Fruit fly (Drosophila melanogaster): Measurements from ENCODE around the gene CG42564.

CG42564 gene

dm6 chr3R:6380129-6380528, 5.9 kb downstream of the CG42564 start, which contains the start of the genes CG1024 and TfIIFalpha (continued):
- peak; percentile 50 for TF ChIP-seq phol (tag; optimal IDR thresholded peaks at IDR 0.05)
- TF ChIP-seq TFAM (GFP tag; optimal IDR thresholded peaks at IDR 0.05), result no peak
- TF ChIP-seq Atf3 (GFP tag; optimal IDR thresholded peaks at IDR 0.05), result no peak
- peak; percentile 79 for TF ChIP-seq Opbp (GFP tag; IDR thresholded peaks at IDR 0.05; ENCODE audit: partially characterized antibody)
- TF ChIP-seq HLH4C (GFP tag; IDR thresholded peaks at IDR 0.05; ENCODE audit: partially characterized antibody), result peak; percentile 97
- peak; percentile 4 for TF ChIP-seq CG10979 (tag; optimal IDR thresholded peaks at IDR 0.05)
- peak; percentile 38 for TF ChIP-seq Nf-YC (tag; optimal IDR thresholded peaks at IDR 0.05)
- no peak for TF ChIP-seq Deaf1 (tag; optimal IDR thresholded peaks at IDR 0.05)
- peak; percentile 3 for TF ChIP-seq Xbp1 (GFP tag; optimal IDR thresholded peaks at IDR 0.05)
- no peak for TF ChIP-seq Bteb2 (GFP tag; optimal IDR thresholded peaks at IDR 0.05)
- TF ChIP-seq CG17186 (GFP tag; optimal IDR thresholded peaks at IDR 0.05), result peak; percentile 25
- no peak for TF ChIP-seq CG32767 (GFP tag; IDR thresholded peaks at IDR 0.05)
- TF ChIP-seq ci (GFP tag; IDR thresholded peaks at IDR 0.05), result no peak
- TF ChIP-seq lilli (GFP tag; optimal IDR thresholded peaks at IDR 0.05), result peak; percentile 20
- peak; percentile 8 for TF ChIP-seq MESR4 (GFP tag; optimal IDR thresholded peaks at IDR 0.05)
- no peak for TF ChIP-seq CG12744 (GFP tag; optimal IDR thresholded peaks at IDR 0.05)
- TF ChIP-seq NC2α (GFP tag; optimal IDR thresholded peaks at IDR 0.05), result no peak
- TF ChIP-seq Bgb (GFP tag; IDR thresholded peaks at IDR 0.05; ENCODE audit: partially characterized antibody), result peak; percentile 79
- TF ChIP-seq eve (GFP tag; optimal IDR thresholded peaks at IDR 0.05), result no peak
- TF ChIP-seq fd3F (GFP tag; optimal IDR thresholded peaks at IDR 0.05), result no peak
- no peak for TF ChIP-seq NK7.1 (GFP tag; optimal IDR thresholded peaks at IDR 0.05)
- TF ChIP-seq CG10431 (GFP tag; optimal IDR thresholded peaks at IDR 0.05), result no peak
- TF ChIP-seq CG42726 (GFP tag; IDR thresholded peaks at IDR 0.05; ENCODE audit: partially characterized antibody), result peak; percentile 4; the same call in 1 of the 2 replicates
- peak; percentile 88 for TF ChIP-seq unc-4 (GFP tag; IDR thresholded peaks at IDR 0.05; ENCODE audit: partially characterized antibody)
- no peak for TF ChIP-seq Sox102F (GFP tag; optimal IDR thresholded peaks at IDR 0.05)
- TF ChIP-seq bbx (GFP tag; IDR thresholded peaks at IDR 0.05; ENCODE audit: partially characterized antibody), result peak; percentile 77
- TF ChIP-seq Rx (GFP tag; IDR thresholded peaks at IDR 0.05), result no peak
- peak; percentile 19 for TF ChIP-seq lbe (GFP tag; optimal IDR thresholded peaks at IDR 0.05)
- peak; percentile 29 for TF ChIP-seq CG10267 (tag; optimal IDR thresholded peaks at IDR 0.05)
- TF ChIP-seq az2 (GFP tag; optimal IDR thresholded peaks at IDR 0.05), result no peak
- TF ChIP-seq maf-S (GFP tag; optimal IDR thresholded peaks at IDR 0.05), result no peak
- TF ChIP-seq CG32772 (GFP tag; IDR thresholded peaks at IDR 0.05), result no peak
- TF ChIP-seq ro (GFP tag; IDR thresholded peaks at IDR 0.05), result no peak
- TF ChIP-seq CG2120 (GFP tag; optimal IDR thresholded peaks at IDR 0.05), result peak; percentile 24
- peak; percentile 34 for TF ChIP-seq Sin3A (optimal IDR thresholded peaks at IDR 0.05)
- TF ChIP-seq exex (tag; optimal IDR thresholded peaks at IDR 0.05), result no peak
- no peak for TF ChIP-seq z (GFP tag; IDR thresholded peaks at IDR 0.05)
- no peak for TF ChIP-seq disco-r (GFP tag; optimal IDR thresholded peaks at IDR 0.05)
- no peak for TF ChIP-seq cad (GFP tag; optimal IDR thresholded peaks at IDR 0.05)
- no peak for TF ChIP-seq Optix (GFP tag; IDR thresholded peaks at IDR 0.05)
- peak; percentile 84 for TF ChIP-seq stwl (tag; optimal IDR thresholded peaks at IDR 0.05)
- no peak for TF ChIP-seq pb (GFP tag; optimal IDR thresholded peaks at IDR 0.05)
- TF ChIP-seq B-H1 (GFP tag; IDR thresholded peaks at IDR 0.05), result no peak
- TF ChIP-seq sim (GFP tag; IDR thresholded peaks at IDR 0.05), result no peak
- no peak for TF ChIP-seq CG8388 (GFP tag; optimal IDR thresholded peaks at IDR 0.05)
- peak; percentile 89 for TF ChIP-seq tna (GFP tag; IDR thresholded peaks at IDR 0.05; ENCODE audit: partially characterized antibody)
- TF ChIP-seq CG3838 (GFP tag; optimal IDR thresholded peaks at IDR 0.05), result no peak
- no peak for TF ChIP-seq CG18011 (GFP tag; optimal IDR thresholded peaks at IDR 0.05)
- TF ChIP-seq Sry-β (GFP tag; optimal IDR thresholded peaks at IDR 0.05), result peak; percentile 3
- peak; percentile 88 for TF ChIP-seq hb (GFP tag; IDR thresholded peaks at IDR 0.05; ENCODE audit: partially characterized antibody)
- peak; percentile 86 for TF ChIP-seq CG16813 (GFP tag; IDR thresholded peaks at IDR 0.05; ENCODE audit: partially characterized antibody)

All from whole organism, embryonic.